Fruit fly (Drosophila melanogaster): ENCODE data around the gene CG10553.

Gene CG10553

dm6 chr3R:25308228-25308627 is 9.7 kb downstream of the CG10553 start, which contains the start of gene CG10550:
TSS of gene CG10550 (minus strand) at chr3R:25308391.
- no peak for TF ChIP-seq CG17801 (GFP tag; optimal IDR thresholded peaks at IDR 0.05; ENCODE audit: partially characterized antibody)

- no peak for TF ChIP-seq CG17801 (GFP tag; optimal IDR thresholded peaks at IDR 0.05; ENCODE audit: partially characterized antibody)
Measured at dm6 chr3R:25305822-25306544, 11.9 kb downstream of the CG10553 start.

- TF ChIP-seq CG17801 (GFP tag; optimal IDR thresholded peaks at IDR 0.05; ENCODE audit: partially characterized antibody): peak; percentile 3
Measured at dm6 chr3R:25303857-25304440, 14.0 kb downstream of the CG10553 start, which contains the start of gene CG31436. TSS of gene CG31436 (plus strand) at chr3R:25304137.

- no peak for TF ChIP-seq CG17801 (GFP tag; optimal IDR thresholded peaks at IDR 0.05; ENCODE audit: partially characterized antibody)
Measured at dm6 chr3R:25302239-25302638, 15.7 kb downstream of the CG10553 start, which contains the start of gene CG31370. TSS of gene CG31370 (plus strand) at chr3R:25302464.

dm6 chr3R:25300575-25300974 is 17.3 kb downstream of the CG10553 start, which contains the start of gene CG13659:
TSS of gene CG13659 (plus strand) at chr3R:25300891.
- TF ChIP-seq CG17801 (GFP tag; optimal IDR thresholded peaks at IDR 0.05; ENCODE audit: partially characterized antibody): no peak

- no peak for TF ChIP-seq CG17801 (GFP tag; optimal IDR thresholded peaks at IDR 0.05; ENCODE audit: partially characterized antibody)
Measured at dm6 chr3R:25299507-25299964, 18.4 kb downstream of the CG10553 start, which contains the start of gene CG31288. TSS of gene CG31288 (minus strand) at chr3R:25299557.

dm6 chr3R:25297678-25298077 is 20.2 kb downstream of the CG10553 start, which contains the start of gene CG31097:
TSS of gene CG31097 (minus strand) at chr3R:25297778.
- no peak for TF ChIP-seq CG17801 (GFP tag; optimal IDR thresholded peaks at IDR 0.05; ENCODE audit: partially characterized antibody)

dm6 chr3R:25295320-25296020 is 22.4 kb downstream of the CG10553 start, which contains the start of gene CG31102:
TSS of gene CG31102 (minus strand) at chr3R:25295594.
- no peak for TF ChIP-seq CG17801 (GFP tag; optimal IDR thresholded peaks at IDR 0.05; ENCODE audit: partially characterized antibody)

- peak; percentile 90 for TF ChIP-seq CG17801 (GFP tag; optimal IDR thresholded peaks at IDR 0.05; ENCODE audit: partially characterized antibody)
Measured at dm6 chr3R:25292864-25293284, 25.0 kb downstream of the CG10553 start, which contains the start of gene CG31098. TSS of gene CG31098 (minus strand) at chr3R:25292977.

- no peak for TF ChIP-seq CG17801 (GFP tag; optimal IDR thresholded peaks at IDR 0.05; ENCODE audit: partially characterized antibody)
Measured at dm6 chr3R:25289589-25289988, 28.3 kb downstream of the CG10553 start, which contains the start of gene CG11893. TSS of gene CG11893 (plus strand) at chr3R:25289889.

- peak; percentile 40 for TF ChIP-seq CG17801 (GFP tag; optimal IDR thresholded peaks at IDR 0.05; ENCODE audit: partially characterized antibody)
Measured at dm6 chr3R:25287128-25287527, 30.8 kb downstream of the CG10553 start, which contains the start of gene CG13658. TSS of gene CG13658 (plus strand) at chr3R:25287474.

- no peak for TF ChIP-seq CG17801 (GFP tag; optimal IDR thresholded peaks at IDR 0.05; ENCODE audit: partially characterized antibody)
Measured at dm6 chr3R:25285173-25285572, 32.7 kb downstream of the CG10553 start, which contains the start of gene CG31104. TSS of gene CG31104 (plus strand) at chr3R:25285473.

dm6 chr3R:25283209-25283670 is 34.7 kb downstream of the CG10553 start, which contains the start of gene CG31300:
TSS of gene CG31300 (plus strand) at chr3R:25283620.
- TF ChIP-seq CG17801 (GFP tag; optimal IDR thresholded peaks at IDR 0.05; ENCODE audit: partially characterized antibody): no peak

dm6 chr3R:25281165-25281564 is 36.7 kb downstream of the CG10553 start, which contains the start of gene CG11892:
TSS of gene CG11892 (plus strand) at chr3R:25281548.
- peak; percentile 29 for TF ChIP-seq CG17801 (GFP tag; optimal IDR thresholded peaks at IDR 0.05; ENCODE audit: partially characterized antibody)
